Worm (Caenorhabditis elegans): ENCODE measurements around the gene fan-1.

DNA sequence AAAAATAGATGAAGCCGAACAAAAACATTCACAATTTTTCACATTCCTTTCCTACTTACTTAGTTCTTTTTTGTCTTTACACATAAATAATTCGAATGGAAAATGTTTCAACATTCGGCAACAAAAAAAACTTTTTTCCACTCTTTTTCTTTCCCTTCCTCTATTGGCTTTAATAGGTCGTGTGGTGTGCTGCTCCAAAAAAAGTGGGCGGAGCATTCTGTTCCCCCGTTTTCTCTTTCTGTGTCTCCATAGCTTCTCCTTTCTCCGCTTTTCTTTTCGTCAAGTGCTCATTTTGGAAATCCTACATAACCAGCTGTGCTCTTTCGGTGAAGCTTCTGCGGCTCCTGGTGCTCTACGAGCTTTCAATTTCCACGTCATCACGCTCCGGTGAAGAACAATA, 7.1 kb upstream of the fan-1 start, which contains the start of gene C01G5.25:
- TF ChIP-seq ama-1 (optimal IDR thresholded peaks at IDR 0.05), result no peak
- TF ChIP-seq dmd-8 (GFP tag; IDR thresholded peaks at IDR 0.05), result no peak
- no peak for TF ChIP-seq nhr-77 (tag; optimal IDR thresholded peaks at IDR 0.05)
- no peak for TF ChIP-seq nhr-11 (tag; optimal IDR thresholded peaks at IDR 0.05)
- TF ChIP-seq nhr-10 (tag; optimal IDR thresholded peaks at IDR 0.05), result no peak
- TF ChIP-seq dve-1 (tag; optimal IDR thresholded peaks at IDR 0.05; ENCODE audit: insufficient read depth), result no peak
- TF ChIP-seq nhr-76 (tag; optimal IDR thresholded peaks at IDR 0.05), result no peak

Data from whole organism, L4 larva.